Fruit fly (Drosophila melanogaster): ENCODE results near the gene eyg.

Gene eyg

dm6 chr3L:12503865-12504650 lies 36.2 kb upstream of the eyg start, which contains the start of the genes CG10646 and vih (continued):
- TF ChIP-seq hb (GFP tag; IDR thresholded peaks at IDR 0.05; ENCODE audit: partially characterized antibody) (no peak), kni (GFP tag; optimal IDR thresholded peaks at IDR 0.05) (no peak), Rfx (GFP tag; IDR thresholded peaks at IDR 0.05) (peak; percentile 53), Hr78 (GFP tag; optimal IDR thresholded peaks at IDR 0.05) (no peak), oc (tag; optimal IDR thresholded peaks at IDR 0.05) (peak; percentile 11), CG11723 (GFP tag; optimal IDR thresholded peaks at IDR 0.05) (no peak), chinmo (GFP tag; IDR thresholded peaks at IDR 0.05; ENCODE audit: partially characterized antibody) (no peak), Hmr (GFP tag; optimal IDR thresholded peaks at IDR 0.05) (peak; percentile 68), CG11456 (GFP tag; IDR thresholded peaks at IDR 0.05) (no peak; the same call in 2 of the 3 replicates), CG30403 (GFP tag; optimal IDR thresholded peaks at IDR 0.05) (peak; percentile 60), Hr3 (GFP tag; optimal IDR thresholded peaks at IDR 0.05) (peak; percentile 62), tgo (GFP tag; IDR thresholded peaks at IDR 0.05) (no peak), CG4617 (GFP tag; optimal IDR thresholded peaks at IDR 0.05; ENCODE audit: borderline replicate concordance) (peak; percentile 75), CG7839 (tag; optimal IDR thresholded peaks at IDR 0.05) (peak; percentile 53), CG10274 (GFP tag; optimal IDR thresholded peaks at IDR 0.05) (no peak), Hand (GFP tag; optimal IDR thresholded peaks at IDR 0.05) (no peak), CG13894 (tag; optimal IDR thresholded peaks at IDR 0.05) (peak; percentile 18), zen2 (GFP tag; IDR thresholded peaks at IDR 0.05; ENCODE audit: partially characterized antibody) (no peak), CG33213 (GFP tag; optimal IDR thresholded peaks at IDR 0.05) (peak; percentile 20), dimm (GFP tag; IDR thresholded peaks at IDR 0.05) (no peak), dmrt11E (tag; optimal IDR thresholded peaks at IDR 0.05) (peak; percentile 56), CG18599 (GFP tag; optimal IDR thresholded peaks at IDR 0.05) (peak; percentile 50), Lhr (GFP tag; optimal IDR thresholded peaks at IDR 0.05) (peak; percentile 37), jigr1 (GFP tag; IDR thresholded peaks at IDR 0.05) (no peak), Mad (GFP tag; optimal IDR thresholded peaks at IDR 0.05) (no peak), ash1 (GFP tag; optimal IDR thresholded peaks at IDR 0.05) (no peak), CG2116 (GFP tag; optimal IDR thresholded peaks at IDR 0.05) (peak; percentile 99), sim (GFP tag; IDR thresholded peaks at IDR 0.05) (no peak), CG18764 (GFP tag; optimal IDR thresholded peaks at IDR 0.05) (no peak), Xbp1 (GFP tag; optimal IDR thresholded peaks at IDR 0.05) (peak; percentile 66), Deaf1 (tag; optimal IDR thresholded peaks at IDR 0.05) (peak; percentile 31), fd96Cb (tag; optimal IDR thresholded peaks at IDR 0.05) (peak; percentile 13), Optix (GFP tag; IDR thresholded peaks at IDR 0.05) (no peak), CG1792 (GFP tag; optimal IDR thresholded peaks at IDR 0.05) (no peak), CTCF (GFP tag; optimal IDR thresholded peaks at IDR 0.05) (peak; percentile 10), CG16863 (GFP tag; optimal IDR thresholded peaks at IDR 0.05) (no peak), h (optimal IDR thresholded peaks at IDR 0.05) (no peak), CG13287 (GFP tag; IDR thresholded peaks at IDR 0.05; ENCODE audit: partially characterized antibody) (peak; percentile 40; the same call in 1 of the 2 replicates), CG8765 (GFP tag; IDR thresholded peaks at IDR 0.05) (no peak), zfh1 (GFP tag; IDR thresholded peaks at IDR 0.05) (no peak; the same call in 2 of the 3 replicates), BEAF-32 (GFP tag; optimal IDR thresholded peaks at IDR 0.05) (peak; percentile 50), Doc2 (GFP tag; IDR thresholded peaks at IDR 0.05) (no peak), CG3995 (GFP tag; optimal IDR thresholded peaks at IDR 0.05) (no peak), gfzf (GFP tag; optimal IDR thresholded peaks at IDR 0.05) (peak; percentile 71), lbe (GFP tag; optimal IDR thresholded peaks at IDR 0.05) (peak; percentile 32), Eip74EF (GFP tag; optimal IDR thresholded peaks at IDR 0.05) (peak in 1 of 2 experiments; percentile 0), Side (GFP tag; optimal IDR thresholded peaks at IDR 0.05) (peak; percentile 33), CG11560 (tag; IDR thresholded peaks at IDR 0.05) (no peak), CG34422 (GFP tag; IDR thresholded peaks at IDR 0.05) (peak; percentile 46; the same call in 1 of the 3 replicates)
